Fruit fly (Drosophila melanogaster): Measurements from ENCODE around the gene fu.

DNA sequence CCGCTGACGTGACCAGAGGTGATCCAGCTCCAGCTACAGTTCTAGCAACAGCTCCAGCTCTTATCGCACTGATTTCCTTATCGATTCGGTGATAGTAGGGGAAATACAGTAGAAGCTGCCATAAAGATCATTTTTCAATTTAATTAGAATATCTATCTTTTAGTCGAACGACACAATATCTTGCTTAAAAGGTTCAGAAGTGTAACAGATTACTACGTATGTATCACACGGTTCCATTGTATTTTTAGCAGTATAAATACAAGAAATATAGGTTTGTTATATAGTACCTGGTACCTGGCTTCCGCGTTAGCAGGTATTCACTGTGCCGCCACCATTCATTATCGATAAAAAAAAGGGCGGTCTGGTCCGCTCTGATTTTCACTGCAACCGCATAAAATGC, 12.7 kb upstream of the fu start:
- TF ChIP-seq CG6854 (GFP tag; optimal IDR thresholded peaks at IDR 0.05) (peak; percentile 47), acj6 (GFP tag; optimal IDR thresholded peaks at IDR 0.05) (peak; percentile 83), CG11294 (GFP tag; IDR thresholded peaks at IDR 0.05) (peak; percentile 43; the same call in 1 of the 2 replicates), Hr39 (GFP tag; optimal IDR thresholded peaks at IDR 0.05) (peak; percentile 85), salr (GFP tag; optimal IDR thresholded peaks at IDR 0.05) (peak; percentile 4 to 35), fd85E (GFP tag; optimal IDR thresholded peaks at IDR 0.05) (peak; percentile 23), Sox14 (GFP tag; optimal IDR thresholded peaks at IDR 0.05) (peak; percentile 83)
